ENCODE assay signal across 6 worm cellular contexts in genomic region chrV:6874735-6875134, ce11.
TF ChIP-seq lines count a peak whose summit lies in the region.

No protein-coding gene starts in this region.

TF ChIP-seq in whole organism, L1 larva, 84 proteins besides CTCF, POLR2A, EP300 and RAD21:
- TF ChIP-seq C16A3.4 (tag; optimal IDR thresholded peaks at IDR 0.05; lab: Kevin White, UChicago) (no peak), rnt-1 (tag; optimal IDR thresholded peaks at IDR 0.05; lab: Kevin White, UChicago) (peak; percentile 23), nhr-90 (tag; optimal IDR thresholded peaks at IDR 0.05; lab: Kevin White, UChicago; ENCODE audit: poor library complexity) (no peak), lin-14 (GFP tag; optimal IDR thresholded peaks at IDR 0.05; lab: Kevin White, UChicago) (no peak)

TF ChIP-seq in whole organism, L2 larva, 48 proteins besides CTCF, POLR2A, EP300 and RAD21:
- no peak for TF ChIP-seq lin-11 (tag; optimal IDR thresholded peaks at IDR 0.05; lab: Kevin White, UChicago)
- TF ChIP-seq nhr-129 (tag; optimal IDR thresholded peaks at IDR 0.05; lab: Kevin White, UChicago): peak; percentile 37
- peak; percentile 2 for TF ChIP-seq F13H6.1 (tag; optimal IDR thresholded peaks at IDR 0.05; lab: Kevin White, UChicago)

TF ChIP-seq in whole organism, L3 larva, 47 proteins besides CTCF, POLR2A, EP300 and RAD21:
- no peak for TF ChIP-seq elt-1 (tag; optimal IDR thresholded peaks at IDR 0.05; lab: Kevin White, UChicago)
- peak; percentile 35 for TF ChIP-seq pha-4 (tag; optimal IDR thresholded peaks at IDR 0.05; lab: Kevin White, UChicago)
- no peak for TF ChIP-seq unc-62 (GFP tag; optimal IDR thresholded peaks at IDR 0.05; lab: Kevin White, UChicago)
- TF ChIP-seq lin-15B (tag; optimal IDR thresholded peaks at IDR 0.05; lab: Kevin White, UChicago): no peak

TF ChIP-seq in whole organism, L4 larva, 104 proteins besides CTCF, POLR2A, EP300 and RAD21:
- TF ChIP-seq aha-1 (tag; lab: Kevin White, UChicago): peak; percentile 26
- TF ChIP-seq lir-3 (tag; optimal IDR thresholded peaks at IDR 0.05; lab: Kevin White, UChicago): no peak
- no peak for TF ChIP-seq dve-1 (tag; optimal IDR thresholded peaks at IDR 0.05; lab: Kevin White, UChicago; ENCODE audit: insufficient read depth)
- TF ChIP-seq unc-62 (GFP tag; optimal IDR thresholded peaks at IDR 0.05 in 1 of 2; lab: Kevin White, UChicago): peak in 1 of 2 experiments; percentile 9
- no peak for TF ChIP-seq unc-62 (tag; optimal IDR thresholded peaks at IDR 0.05; lab: Kevin White, UChicago)
- TF ChIP-seq hmg-1.1 (GFP tag; IDR thresholded peaks at IDR 0.05; lab: Robert Waterston, UW): 0 out of 2 replicates have a peak, but pooled peaks have one; percentile 18

TF ChIP-seq in whole organism, late embryonic, 69 proteins besides CTCF, POLR2A, EP300 and RAD21:
- TF ChIP-seq hlh-6 (tag; optimal IDR thresholded peaks at IDR 0.05; lab: Kevin White, UChicago) (no peak), unc-55 (GFP tag; optimal IDR thresholded peaks at IDR 0.05; lab: Kevin White, UChicago) (peak; percentile 88)
TF ChIP-seq in whole organism, late embryonic: peak in this region for 1.

TF ChIP-seq in whole organism, mixed stage, embryonic, 35 proteins besides CTCF, POLR2A, EP300 and RAD21:
- TF ChIP-seq hlh-1 (tag; optimal IDR thresholded peaks at IDR 0.05; lab: Kevin White, UChicago): peak; percentile 65
- TF ChIP-seq unc-62 (GFP tag; optimal IDR thresholded peaks at IDR 0.05; lab: Kevin White, UChicago): peak; percentile 69
- TF ChIP-seq drap-1 (GFP tag; optimal IDR thresholded peaks at IDR 0.05; lab: Kevin White, UChicago): no peak
- no peak for TF ChIP-seq lin-32 (GFP tag; optimal IDR thresholded peaks at IDR 0.05; lab: Kevin White, UChicago)
- no peak for TF ChIP-seq pha-4 (tag; optimal IDR thresholded peaks at IDR 0.05; lab: Kevin White, UChicago)
- no peak for TF ChIP-seq snpc-4 (tag; optimal IDR thresholded peaks at IDR 0.05; lab: Kevin White, UChicago)
- no peak for TF ChIP-seq elt-1 (tag; optimal IDR thresholded peaks at IDR 0.05; lab: Kevin White, UChicago; ENCODE audit: borderline replicate concordance, insufficient read depth)

Comparison
In these comparisons a context has a peak if more than half of its experiments do, and no peak if none do; other contexts are left out.
1. Of the 29 proteins assayed by ChIP-seq in both whole organism, L4 larva and whole organism, L1 larva: peak only in whole organism, L4 larva: aha-1; only in whole organism, L1 larva: none; in both: none; in neither: 27; mixed calls (peak in some experiments, not most) for 1.